Fruit fly (Drosophila melanogaster) whole organism, adult: ENCODE results near the gene Sfp38D.

Experiments
- CG11617 ChIP-seq: fragments of 200-800 bp; sonication (Bioruptor generic); optimal IDR thresholded peaks from 2 replicates; lab custom pipeline; 2017; ENCODE audit warnings: mild to moderate bottlenecking, missing biosample characterization, missing genetic modification reagents, missing genetic modification characterization
- CG12768 ChIP-seq: fragments of 200-800 bp; sonication (Bioruptor generic); optimal IDR thresholded peaks from 2 replicates; lab custom pipeline; 2017; ENCODE audit warnings: missing biosample characterization, missing genetic modification characterization, mild to moderate bottlenecking, moderate library complexity, missing genetic modification reagents
- CG7101 ChIP-seq: fragments of 200-800 bp; sonication (Bioruptor generic); optimal IDR thresholded peaks from 2 replicates; lab custom pipeline; 2018; ENCODE audit warnings: missing biosample characterization, mild to moderate bottlenecking, missing genetic modification characterization, moderate library complexity
- Clk ChIP-seq: fragments of 200-800 bp; sonication (Bioruptor generic); optimal IDR thresholded peaks from 2 replicates; lab custom pipeline; 2017; ENCODE audit warnings: missing biosample characterization, missing genetic modification characterization
- Crg-1 ChIP-seq: fragments of 200-800 bp; sonication (Bioruptor generic); optimal IDR thresholded peaks from 2 replicates; lab custom pipeline; 2016; ENCODE audit warnings: missing biosample characterization, missing genetic modification characterization

dm6 chr2L:20681648-20682098, 41.0 kb downstream of the Sfp38D start, which contains the start of gene Cen:
- TF ChIP-seq CG12768 (GFP tag; lab: Kevin White, UChicago) (peak; percentile 8), Clk (GFP tag; lab: Kevin White, UChicago) (no peak), CG7101 (peak; percentile 43), Crg-1 (GFP tag; lab: Kevin White, UChicago) (peak; percentile 20), CG11617 (GFP tag; lab: Kevin White, UChicago) (peak; percentile 69)
